Fruit fly (Drosophila melanogaster) whole organism, embryonic: ENCODE measurements around the gene UbcE2H.

Source experiments
- Asciz ChIP-seq: fragments of 200-800 bp; sonication (Bioruptor generic); optimal IDR thresholded peaks from 2 replicates; lab custom pipeline; 2017; ENCODE audit warnings: missing biosample characterization, mild to moderate bottlenecking, missing genetic modification characterization, missing genetic modification reagents
- CG10274 ChIP-seq: fragments of 200-800 bp; sonication (Bioruptor generic); optimal IDR thresholded peaks from 3 replicates; lab custom pipeline; 2017; ENCODE audit warnings: missing biosample characterization, mild to moderate bottlenecking, missing genetic modification characterization
- CG12236 ChIP-seq: fragments of 200-800 bp; sonication (Bioruptor generic); optimal IDR thresholded peaks from 2 replicates; lab custom pipeline; 2016; ENCODE audit warnings: missing biosample characterization, missing genetic modification characterization
- CG13287 ChIP-seq: fragments of 200-800 bp; sonication (Bioruptor generic); IDR thresholded peaks from 2 replicates; pipeline ENCODE4 v1.3.6; 2022; ENCODE audit warnings: missing biosample characterization, missing genetic modification characterization; ENCODE audit not compliant: partially characterized antibody
- CG14014 ChIP-seq: fragments of 200-800 bp; sonication (Bioruptor generic); IDR thresholded peaks from 2 replicates; pipeline ENCODE4 v1.3.6; 2022; ENCODE audit warnings: missing biosample characterization, missing genetic modification characterization
- CG17359 ChIP-seq: fragments of 200-800 bp; sonication (Bioruptor generic); optimal IDR thresholded peaks from 3 replicates; lab custom pipeline; 2018; ENCODE audit warnings: missing biosample characterization, mild to moderate bottlenecking, missing genetic modification characterization, moderate library complexity
- CG17912 ChIP-seq: fragments of 200-800 bp; sonication (Bioruptor generic); optimal IDR thresholded peaks from 2 replicates; lab custom pipeline; 2018; ENCODE audit warnings: missing biosample characterization, mild to moderate bottlenecking, missing genetic modification characterization
- CG18476 ChIP-seq: fragments of 200-800 bp; sonication (Bioruptor generic); optimal IDR thresholded peaks from 2 replicates; lab custom pipeline; 2016; ENCODE audit warnings: missing biosample characterization, mild to moderate bottlenecking, missing genetic modification characterization
- CG18764 ChIP-seq: fragments of 200-800 bp; sonication (Bioruptor generic); optimal IDR thresholded peaks from 3 replicates; lab custom pipeline; 2016; ENCODE audit warnings: missing biosample characterization, missing genetic modification characterization
- CG2116 ChIP-seq: fragments of 200-800 bp; sonication (Bioruptor generic); optimal IDR thresholded peaks from 3 replicates; lab custom pipeline; 2018; ENCODE audit warnings: missing biosample characterization, mild to moderate bottlenecking, missing genetic modification characterization
- CG2202 ChIP-seq: fragments of 200-800 bp; sonication (Bioruptor generic); optimal IDR thresholded peaks from 2 replicates; lab custom pipeline; 2018; ENCODE audit warnings: missing biosample characterization, mild to moderate bottlenecking, missing genetic modification characterization
- CG32772 ChIP-seq: fragments of 200-800 bp; sonication (Bioruptor generic); IDR thresholded peaks from 2 replicates; pipeline ENCODE4 v1.3.6; 2022; ENCODE audit warnings: missing biosample characterization, missing genetic modification characterization
- CG34224 ChIP-seq: fragments of 200-800 bp; sonication (Bioruptor generic); IDR thresholded peaks from 3 replicates; pipeline ENCODE4 v1.3.6; 2022; ENCODE audit warnings: missing biosample characterization, missing genetic modification characterization; ENCODE audit not compliant: partially characterized antibody
- CG3995 ChIP-seq: fragments of 200-800 bp; sonication (Bioruptor generic); optimal IDR thresholded peaks from 3 replicates; lab custom pipeline; 2016; ENCODE audit warnings: missing biosample characterization, missing genetic modification characterization
- CG6175 ChIP-seq: fragments of 200-800 bp; sonication (Bioruptor generic); IDR thresholded peaks from 3 replicates; pipeline ENCODE4 v1.3.6; 2022; ENCODE audit warnings: missing biosample characterization, missing genetic modification characterization
- CG6813 ChIP-seq: fragments of 200-800 bp; sonication (Bioruptor generic); optimal IDR thresholded peaks from 2 replicates; lab custom pipeline; 2017; ENCODE audit warnings: missing biosample characterization, missing genetic modification characterization, mild to moderate bottlenecking, moderate library complexity, missing genetic modification reagents
- CG7963 ChIP-seq: fragments of 200-800 bp; sonication (Bioruptor generic); IDR thresholded peaks from 3 replicates; pipeline ENCODE4 v1.3.6; 2022; ENCODE audit warnings: missing biosample characterization, missing genetic modification characterization; ENCODE audit not compliant: partially characterized antibody
- CG8765 ChIP-seq: fragments of 200-800 bp; sonication (Bioruptor generic); IDR thresholded peaks from 2 replicates; pipeline ENCODE4 v1.3.6; 2022; ENCODE audit warnings: missing biosample characterization, missing genetic modification characterization
- CG9797 ChIP-seq: fragments of 200-800 bp; sonication (Bioruptor generic); optimal IDR thresholded peaks from 3 replicates; lab custom pipeline; 2018; ENCODE audit warnings: missing biosample characterization, mild to moderate bottlenecking, missing genetic modification characterization
- Doc3 ChIP-seq: fragments of 200-800 bp; sonication (Bioruptor generic); IDR thresholded peaks from 3 replicates; pipeline ENCODE4 v1.3.6; 2022; ENCODE audit warnings: missing biosample characterization, missing genetic modification characterization; ENCODE audit not compliant: partially characterized antibody
- Dp ChIP-seq: fragments of 200-800 bp; sonication (Bioruptor generic); optimal IDR thresholded peaks from 2 replicates; lab custom pipeline; 2018; ENCODE audit warnings: missing biosample characterization, mild to moderate bottlenecking, missing genetic modification characterization, moderate library complexity
- Hmr ChIP-seq: fragments of 200-800 bp; sonication (Bioruptor generic); optimal IDR thresholded peaks from 3 replicates; lab custom pipeline; 2017; ENCODE audit warnings: mild to moderate bottlenecking, missing biosample characterization, missing genetic modification reagents, missing genetic modification characterization
- Hr51 ChIP-seq, 2 experiments: fragments of 200-800 bp; sonication (Bioruptor generic); optimal IDR thresholded peaks; 2 replicates in 1 of 2; 3 replicates in 1 of 2; lab custom pipeline; 2016 to 2018; ENCODE audit warnings: missing biosample characterization in 2 of 2, missing genetic modification characterization in 2 of 2, mild to moderate bottlenecking in 1 of 2, moderate library complexity in 1 of 2
- MBD-R2 ChIP-seq: fragments of 200-800 bp; sonication (Bioruptor generic); IDR thresholded peaks from 2 replicates; pipeline ENCODE4 v1.3.6; 2022; ENCODE audit warnings: missing biosample characterization, missing genetic modification characterization
- MESR4 ChIP-seq: fragments of 200-800 bp; sonication (Bioruptor generic); optimal IDR thresholded peaks from 2 replicates; lab custom pipeline; 2018; ENCODE audit warnings: missing biosample characterization, mild to moderate bottlenecking, missing genetic modification characterization, moderate library complexity
- Poxn ChIP-seq: fragments of 200-800 bp; sonication (Bioruptor generic); IDR thresholded peaks from 2 replicates; pipeline ENCODE4 v1.3.6; 2022; ENCODE audit warnings: missing biosample characterization, missing genetic modification characterization
- Ssrp ChIP-seq: fragments of 200-800 bp; sonication (Bioruptor generic); optimal IDR thresholded peaks from 2 replicates; lab custom pipeline; 2018; ENCODE audit warnings: missing biosample characterization, mild to moderate bottlenecking, missing genetic modification characterization, moderate library complexity
- Stat92E ChIP-seq, 3 experiments: fragments of >200 bp in 2 of 3; fragments of 200-800 bp in 1 of 3; sonication (Bioruptor generic) in 1 of 3; optimal IDR thresholded peaks; 2 replicates each; lab custom pipeline; 2017 to 2019; ENCODE audit warnings: missing biosample characterization in 3 of 3, missing genetic modification characterization in 3 of 3, mild to moderate bottlenecking in 1 of 3, moderate library complexity in 1 of 3
- ato ChIP-seq: fragments of 200-800 bp; sonication (Bioruptor generic); IDR thresholded peaks from 2 replicates; pipeline ENCODE4 v1.3.6; 2022; ENCODE audit warnings: missing biosample characterization, missing genetic modification characterization; ENCODE audit not compliant: partially characterized antibody
- az2 ChIP-seq: fragments of 200-800 bp; sonication (Bioruptor generic); optimal IDR thresholded peaks from 3 replicates; lab custom pipeline; 2016; ENCODE audit warnings: missing biosample characterization, missing genetic modification characterization
- bcd ChIP-seq: fragments of 200-800 bp; sonication (Bioruptor generic); optimal IDR thresholded peaks from 2 replicates; lab custom pipeline; 2017; ENCODE audit warnings: missing biosample characterization, mild to moderate bottlenecking, missing genetic modification characterization
- crp ChIP-seq, 2 experiments: fragments of 200-800 bp; sonication (Bioruptor generic); optimal IDR thresholded peaks; 2 replicates in 1 of 2; 3 replicates in 1 of 2; lab custom pipeline; 2017; ENCODE audit warnings: missing biosample characterization in 2 of 2, missing genetic modification characterization in 2 of 2, mild to moderate bottlenecking in 1 of 2, moderate library complexity in 1 of 2
- dmrt11E ChIP-seq: fragments of 200-800 bp; sonication (Bioruptor generic); optimal IDR thresholded peaks from 3 replicates; lab custom pipeline; 2018; ENCODE audit warnings: missing biosample characterization, mild to moderate bottlenecking, missing genetic modification characterization, moderate library complexity
- dmrt99B ChIP-seq: fragments of 200-800 bp; sonication (Bioruptor generic); optimal IDR thresholded peaks from 2 replicates; lab custom pipeline; 2018; ENCODE audit warnings: missing biosample characterization, mild to moderate bottlenecking, missing genetic modification characterization, moderate library complexity
- gfzf ChIP-seq: fragments of 200-800 bp; sonication (Bioruptor generic); optimal IDR thresholded peaks from 2 replicates; lab custom pipeline; 2016; ENCODE audit warnings: missing biosample characterization, mild to moderate bottlenecking, missing genetic modification characterization, moderate library complexity
- hbn ChIP-seq: fragments of 200-800 bp; sonication (Bioruptor generic); IDR thresholded peaks from 2 replicates; pipeline ENCODE4 v1.3.6; 2022; ENCODE audit warnings: missing biosample characterization, missing genetic modification characterization; ENCODE audit not compliant: partially characterized antibody
- inv ChIP-seq: fragments of 200-800 bp; sonication (Bioruptor generic); IDR thresholded peaks from 2 replicates; pipeline ENCODE4 v1.3.6; 2022; ENCODE audit warnings: missing biosample characterization, missing genetic modification characterization; ENCODE audit not compliant: partially characterized antibody
- jing ChIP-seq: fragments of 200-800 bp; sonication (Bioruptor generic); optimal IDR thresholded peaks from 2 replicates; lab custom pipeline; 2018; ENCODE audit warnings: missing biosample characterization, mild to moderate bottlenecking, missing genetic modification characterization
- kah ChIP-seq: fragments of 200-800 bp; sonication (Bioruptor generic); optimal IDR thresholded peaks from 2 replicates; lab custom pipeline; 2018; ENCODE audit warnings: missing biosample characterization, mild to moderate bottlenecking, missing genetic modification characterization
- org-1 ChIP-seq: fragments of 200-800 bp; sonication (Bioruptor generic); optimal IDR thresholded peaks from 2 replicates; lab custom pipeline; 2017; ENCODE audit warnings: missing biosample characterization, missing genetic modification characterization
- phol ChIP-seq: fragments of 200-800 bp; sonication (Bioruptor generic); optimal IDR thresholded peaks from 3 replicates; lab custom pipeline; 2018; ENCODE audit warnings: missing biosample characterization, mild to moderate bottlenecking, missing genetic modification characterization, moderate library complexity
- pnt ChIP-seq: fragments of 200-800 bp; sonication (Bioruptor generic); optimal IDR thresholded peaks from 3 replicates; lab custom pipeline; 2016; ENCODE audit warnings: missing biosample characterization, missing genetic modification characterization
- pros ChIP-seq: fragments of 200-800 bp; sonication (Bioruptor generic); optimal IDR thresholded peaks from 3 replicates; lab custom pipeline; 2019; ENCODE audit warnings: missing biosample characterization, mild to moderate bottlenecking, missing genetic modification characterization, moderate library complexity
- pzg ChIP-seq: fragments of 200-800 bp; sonication (Bioruptor generic); optimal IDR thresholded peaks from 3 replicates; lab custom pipeline; 2018; ENCODE audit warnings: missing biosample characterization, mild to moderate bottlenecking, missing genetic modification characterization, moderate library complexity
- repo ChIP-seq: fragments of 200-800 bp; sonication (Bioruptor generic); optimal IDR thresholded peaks from 2 replicates; lab custom pipeline; 2016; ENCODE audit warnings: missing biosample characterization, missing genetic modification characterization
- so ChIP-seq: fragments of 200-800 bp; sonication (Bioruptor generic); IDR thresholded peaks from 3 replicates; pipeline ENCODE4 v1.3.6; 2022; ENCODE audit warnings: missing biosample characterization, missing genetic modification characterization
- stwl ChIP-seq: fragments of 200-800 bp; sonication (Bioruptor generic); optimal IDR thresholded peaks from 3 replicates; lab custom pipeline; 2018; ENCODE audit warnings: missing biosample characterization, mild to moderate bottlenecking, missing genetic modification characterization, moderate library complexity

The UbcE2H gene

DNA sequence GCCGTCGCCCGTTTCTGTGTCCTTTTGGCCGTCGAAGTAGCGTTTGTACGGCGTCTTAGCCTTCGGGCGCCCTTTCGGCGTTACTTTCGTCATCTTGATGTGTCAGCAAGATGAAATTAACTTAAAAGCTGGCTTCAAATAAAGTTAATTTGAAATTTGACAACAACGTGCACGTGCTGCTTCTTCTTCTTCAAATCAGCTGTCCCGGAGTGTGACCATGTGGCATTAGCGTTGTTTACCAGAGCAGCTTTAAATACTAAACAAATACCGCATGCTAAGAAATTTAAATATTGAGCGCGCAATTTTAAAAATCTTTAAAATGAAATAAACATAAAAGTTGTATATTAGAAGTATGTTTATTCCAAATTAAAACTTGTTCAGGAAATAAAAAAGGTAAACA lies 27.1 kb upstream of the UbcE2H start, which contains the start of gene CG2260 (continued):
- no peak for TF ChIP-seq Poxn (GFP tag; lab: Robert Waterston, UW)

- no peak for TF ChIP-seq CG10274
- no peak for TF ChIP-seq bcd
- no peak for TF ChIP-seq CG6175 (GFP tag; lab: Robert Waterston, UW)
- peak; percentile 35 for TF ChIP-seq CG9797 (GFP tag; lab: Kevin White, UChicago)
- no peak for TF ChIP-seq dmrt99B (tag; lab: Kevin White, UChicago)
- peak; percentile 50 for TF ChIP-seq gfzf
- TF ChIP-seq org-1 (GFP tag; lab: Kevin White, UChicago) = no peak
- TF ChIP-seq CG14014 (GFP tag; lab: Robert Waterston, UW) = no peak
- no peak for TF ChIP-seq Hr51 (GFP tag; optimal IDR thresholded peaks at IDR 0.05; lab: Kevin White, UChicago)
- TF ChIP-seq Asciz = no peak
- TF ChIP-seq pros = no peak
- no peak for TF ChIP-seq CG8765 (GFP tag; lab: Robert Waterston, UW)
- TF ChIP-seq MBD-R2 = peak; percentile 37; the same call in 1 of the 2 replicates
- no peak for TF ChIP-seq dmrt11E
- TF ChIP-seq crp (GFP tag; optimal IDR thresholded peaks at IDR 0.05; lab: Kevin White, UChicago) = peak in 1 of 2 experiments; percentile 29
- TF ChIP-seq CG12236 (GFP tag; lab: Kevin White, UChicago) = no peak
- no peak for TF ChIP-seq so
- peak; percentile 10; the same call in 1 of the 3 replicates for TF ChIP-seq CG34224 (GFP tag; lab: Robert Waterston, UW)
- peak; percentile 9 for TF ChIP-seq MESR4 (GFP tag; lab: Kevin White, UChicago)
- TF ChIP-seq az2 (GFP tag; lab: Kevin White, UChicago) = no peak
- TF ChIP-seq repo (GFP tag; lab: Kevin White, UChicago) = no peak
- TF ChIP-seq stwl (tag; lab: Kevin White, UChicago) = peak; percentile 97
- no peak for TF ChIP-seq Stat92E (GFP tag; optimal IDR thresholded peaks at IDR 0.05; lab: Kevin White, UChicago)
- TF ChIP-seq phol (tag; lab: Kevin White, UChicago) = no peak
- TF ChIP-seq Ssrp (tag; lab: Kevin White, UChicago) = no peak
- no peak for TF ChIP-seq Hmr (GFP tag; lab: Kevin White, UChicago)
- no peak for TF ChIP-seq jing
- no peak for TF ChIP-seq CG2116 (GFP tag; lab: Kevin White, UChicago)
- no peak for TF ChIP-seq CG18764
- TF ChIP-seq CG13287 (GFP tag; lab: Robert Waterston, UW) = peak; percentile 53
- TF ChIP-seq kah = peak; percentile 59
- TF ChIP-seq pzg = peak; percentile 28
- TF ChIP-seq pnt (GFP tag; lab: Kevin White, UChicago) = no peak
- TF ChIP-seq Doc3 (GFP tag; lab: Robert Waterston, UW) = 0 out of 3 replicates have a peak, but pooled peaks have one; percentile 20
- no peak for TF ChIP-seq CG6813 (GFP tag; lab: Kevin White, UChicago)
- TF ChIP-seq CG17359 (tag; lab: Kevin White, UChicago) = no peak
- TF ChIP-seq CG17912 (GFP tag; lab: Kevin White, UChicago) = no peak
- TF ChIP-seq CG7963 (GFP tag; lab: Robert Waterston, UW) = no peak
- peak; percentile 46; the same call in 1 of the 2 replicates for TF ChIP-seq hbn (GFP tag; lab: Robert Waterston, UW)
- no peak for TF ChIP-seq CG18476 (GFP tag; lab: Kevin White, UChicago)
- no peak for TF ChIP-seq inv (GFP tag; lab: Robert Waterston, UW)
- no peak for TF ChIP-seq CG2202 (tag; lab: Kevin White, UChicago)
- TF ChIP-seq Dp (GFP tag; lab: Kevin White, UChicago) = peak; percentile 58
- peak; percentile 86 for TF ChIP-seq CG3995 (GFP tag; lab: Kevin White, UChicago)
- TF ChIP-seq ato (GFP tag; lab: Robert Waterston, UW) = no peak
- no peak for TF ChIP-seq CG32772 (GFP tag; lab: Robert Waterston, UW)
Observed at dm6 chrX:8116813-8117212, 22.9 kb upstream of the UbcE2H start, which contains the start of gene CG1575. CG1575 (plus strand) TSS chrX:8117012.
